Fruit fly (Drosophila melanogaster) whole organism, wandering third instar larva: ENCODE data around the gene CG32237.

ENCODE experiments used
- Abd-B ChIP-seq: fragments of >200 bp; optimal IDR thresholded peaks from 2 replicates; lab custom pipeline; 2017; ENCODE audit warnings: missing biosample characterization, missing genetic modification characterization
- CG32264 ChIP-seq: fragments of 200-800 bp; sonication (Bioruptor generic); optimal IDR thresholded peaks from 2 replicates; lab custom pipeline; 2016; ENCODE audit warnings: missing biosample characterization, missing genetic modification characterization
- CG9705 ChIP-seq: fragments of 200-800 bp; sonication (Bioruptor generic); optimal IDR thresholded peaks from 2 replicates; lab custom pipeline; 2018; ENCODE audit warnings: missing biosample characterization, mild to moderate bottlenecking, missing genetic modification characterization
- CrebA ChIP-seq: fragments of 200-800 bp; sonication (Bioruptor generic); optimal IDR thresholded peaks from 2 replicates; lab custom pipeline; 2016; ENCODE audit warnings: missing biosample characterization, mild to moderate bottlenecking, missing genetic modification characterization, borderline replicate concordance
- Dfd ChIP-seq: fragments of >200 bp; optimal IDR thresholded peaks from 2 replicates; lab custom pipeline; 2017; ENCODE audit warnings: missing biosample characterization, missing genetic modification characterization
- GATAd ChIP-seq: sonication (Bioruptor generic); optimal IDR thresholded peaks from 2 replicates; lab custom pipeline; 2016; ENCODE audit warnings: missing biosample characterization, missing genetic modification characterization
- HLH106 ChIP-seq: fragments of 200-800 bp; optimal IDR thresholded peaks from 3 replicates; lab custom pipeline; 2019; ENCODE audit warnings: missing biosample characterization, mild to moderate bottlenecking, missing genetic modification characterization, moderate library complexity
- Hnf4 ChIP-seq: fragments of 200-800 bp; sonication (Bioruptor generic); optimal IDR thresholded peaks from 2 replicates; lab custom pipeline; 2016; ENCODE audit warnings: missing biosample characterization, mild to moderate bottlenecking, missing genetic modification characterization
- Hr78 ChIP-seq: fragments of >200 bp; optimal IDR thresholded peaks from 2 replicates; lab custom pipeline; 2017; ENCODE audit warnings: missing biosample characterization, missing genetic modification characterization
- Hr83 ChIP-seq: fragments of 200-300 bp; sonication (Bioruptor generic); optimal IDR thresholded peaks from 2 replicates; lab custom pipeline; 2016; ENCODE audit warnings: missing biosample characterization, mild to moderate bottlenecking, missing genetic modification characterization, moderate library complexity; ENCODE audit not compliant: poor library complexity, severe bottlenecking
- Jra ChIP-seq: sonication (Bioruptor generic); optimal IDR thresholded peaks from 2 replicates; lab custom pipeline; 2016; ENCODE audit warnings: missing biosample characterization, missing genetic modification characterization
- Myc ChIP-seq: fragments of >200 bp; optimal IDR thresholded peaks from 2 replicates; lab custom pipeline; 2017
- Rel ChIP-seq, 2 experiments: fragments of 200-800 bp; sonication (Bioruptor generic) in 1 of 2; optimal IDR thresholded peaks; 2 replicates in 1 of 2; 3 replicates in 1 of 2; lab custom pipeline; 2016 to 2019; ENCODE audit warnings: mild to moderate bottlenecking in 2 of 2, missing biosample characterization in 2 of 2, missing genetic modification characterization in 2 of 2, moderate library complexity in 1 of 2
- Sp1 ChIP-seq: fragments of 200-800 bp; sonication (Bioruptor generic); optimal IDR thresholded peaks from 3 replicates; lab custom pipeline; 2019; ENCODE audit warnings: missing biosample characterization, mild to moderate bottlenecking, missing genetic modification characterization, moderate library complexity
- Vsx2 ChIP-seq: fragments of 200-300, 225-300 bp; sonication (Bioruptor generic); optimal IDR thresholded peaks from 2 replicates; lab custom pipeline; 2018; ENCODE audit warnings: missing biosample characterization, missing genetic modification characterization; ENCODE audit not compliant: partially characterized antibody
- br ChIP-seq: fragments of 200-800 bp; sonication (Bioruptor generic); optimal IDR thresholded peaks from 2 replicates; lab custom pipeline; 2016; ENCODE audit warnings: missing biosample characterization, missing genetic modification characterization
- brk ChIP-seq: fragments of 200-800 bp; sonication (Bioruptor generic); optimal IDR thresholded peaks from 2 replicates; lab custom pipeline; 2016; ENCODE audit warnings: missing biosample characterization, mild to moderate bottlenecking, missing genetic modification characterization
- dmrt93B ChIP-seq: fragments of 200-800 bp; sonication (Bioruptor generic); optimal IDR thresholded peaks from 2 replicates; lab custom pipeline; 2018; ENCODE audit warnings: missing biosample characterization, mild to moderate bottlenecking, missing genetic modification characterization
- dsf ChIP-seq: sonication (Bioruptor generic); optimal IDR thresholded peaks from 2 replicates; lab custom pipeline; 2016; ENCODE audit warnings: missing biosample characterization, missing genetic modification characterization, borderline replicate concordance
- ey ChIP-seq: fragments of 200-800 bp; sonication (Bioruptor generic); optimal IDR thresholded peaks from 2 replicates; lab custom pipeline; 2016; ENCODE audit warnings: missing biosample characterization, missing genetic modification characterization
- foxo ChIP-seq, 2 experiments: fragments of 200-800 bp; sonication (Bioruptor generic); optimal IDR thresholded peaks; 2 replicates in 1 of 2; 3 replicates in 1 of 2; lab custom pipeline; 2016 to 2017; ENCODE audit warnings: missing biosample characterization in 2 of 2, missing genetic modification characterization in 2 of 2
- fru ChIP-seq: fragments of 200-800 bp; sonication (Bioruptor generic); optimal IDR thresholded peaks from 3 replicates; lab custom pipeline; 2016; ENCODE audit warnings: missing biosample characterization, mild to moderate bottlenecking, missing genetic modification characterization
- h ChIP-seq: fragments of 200-800 bp; sonication (Bioruptor generic); optimal IDR thresholded peaks from 3 replicates; lab custom pipeline; 2016; ENCODE audit warnings: missing biosample characterization, mild to moderate bottlenecking, missing genetic modification characterization
- jim ChIP-seq: fragments of 175-275, 200-325 bp; sonication (Bioruptor generic); optimal IDR thresholded peaks from 2 replicates; lab custom pipeline; 2016; ENCODE audit warnings: missing biosample characterization, mild to moderate bottlenecking, missing genetic modification characterization
- pan ChIP-seq: fragments of >200 bp; optimal IDR thresholded peaks from 2 replicates; lab custom pipeline; 2017
- psq ChIP-seq: fragments of 200-800 bp; sonication (Bioruptor generic); optimal IDR thresholded peaks from 3 replicates; lab custom pipeline; 2017; ENCODE audit warnings: missing biosample characterization, mild to moderate bottlenecking, missing genetic modification characterization, moderate library complexity
- rgr ChIP-seq: fragments of 200-800 bp; sonication (Bioruptor generic); optimal IDR thresholded peaks from 3 replicates; lab custom pipeline; 2016; ENCODE audit warnings: missing biosample characterization, mild to moderate bottlenecking, missing genetic modification characterization
- sv ChIP-seq: fragments of 200-800 bp; sonication (Bioruptor generic); optimal IDR thresholded peaks from 3 replicates; lab custom pipeline; 2016; ENCODE audit warnings: missing biosample characterization, missing genetic modification characterization
- usp ChIP-seq: fragments of >200 bp; optimal IDR thresholded peaks from 2 replicates; lab custom pipeline; 2017; ENCODE audit warnings: missing biosample characterization, missing genetic modification characterization
- woc ChIP-seq: sonication (Bioruptor generic); optimal IDR thresholded peaks from 2 replicates; lab custom pipeline; 2016; ENCODE audit warnings: missing biosample characterization, mild to moderate bottlenecking, missing genetic modification characterization

Gene CG32237

DNA sequence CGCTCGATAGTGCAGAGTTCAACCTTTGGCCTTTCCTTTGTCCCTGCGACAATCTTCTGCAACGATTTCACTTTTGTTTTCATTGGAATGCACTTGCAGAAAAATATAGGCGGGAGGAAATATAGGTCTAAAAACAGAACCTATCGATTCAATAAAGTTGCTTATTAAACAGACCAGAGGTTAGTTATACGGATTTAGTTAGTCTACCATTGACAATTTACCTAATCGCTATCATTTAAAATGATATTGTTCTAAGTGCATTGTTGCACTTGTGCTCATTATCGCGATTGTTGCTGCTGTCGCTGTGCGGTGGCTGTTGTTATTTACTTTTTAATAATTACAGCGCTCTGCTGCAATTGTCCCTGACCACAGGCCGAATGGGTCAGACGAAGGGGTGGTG lies 15.9 kb downstream of the CG32237 start:
- TF ChIP-seq sv (GFP tag; lab: Kevin White, UChicago) (no peak), pan (lab: Kevin White, UChicago) (no peak), GATAd (GFP tag; lab: Kevin White, UChicago) (no peak)
- TF ChIP-seq, all 38 proteins: peak for 0

DNA sequence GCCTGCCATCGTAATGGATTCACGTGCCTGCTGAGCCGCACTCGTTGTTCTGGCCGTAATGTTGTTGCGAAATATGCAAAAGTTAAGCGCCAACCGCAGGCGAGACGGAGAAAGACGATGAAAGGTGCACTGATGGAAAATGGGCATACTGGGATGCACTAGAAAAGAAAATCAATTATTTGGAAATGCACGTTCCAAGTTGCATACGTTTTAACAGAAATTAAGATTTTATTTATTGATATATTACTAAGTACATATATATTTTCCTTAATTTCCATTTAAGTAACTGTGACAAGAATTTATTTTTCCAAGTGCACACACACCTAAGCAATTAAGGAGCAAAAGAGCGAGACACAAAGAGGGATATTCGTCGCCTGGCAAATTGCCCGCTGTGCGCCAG lies 17.3 kb downstream of the CG32237 start:
- TF ChIP-seq CG32264 (GFP tag; lab: Kevin White, UChicago) (no peak), ey (no peak), Rel (GFP tag; optimal IDR thresholded peaks at IDR 0.05; lab: Kevin White, UChicago) (no peak), Rel (tag; optimal IDR thresholded peaks at IDR 0.05; lab: Kevin White, UChicago) (no peak), psq (GFP tag; lab: Kevin White, UChicago) (no peak), Jra (GFP tag; lab: Kevin White, UChicago) (no peak)
- TF ChIP-seq, all 38 proteins: peak for 0

DNA sequence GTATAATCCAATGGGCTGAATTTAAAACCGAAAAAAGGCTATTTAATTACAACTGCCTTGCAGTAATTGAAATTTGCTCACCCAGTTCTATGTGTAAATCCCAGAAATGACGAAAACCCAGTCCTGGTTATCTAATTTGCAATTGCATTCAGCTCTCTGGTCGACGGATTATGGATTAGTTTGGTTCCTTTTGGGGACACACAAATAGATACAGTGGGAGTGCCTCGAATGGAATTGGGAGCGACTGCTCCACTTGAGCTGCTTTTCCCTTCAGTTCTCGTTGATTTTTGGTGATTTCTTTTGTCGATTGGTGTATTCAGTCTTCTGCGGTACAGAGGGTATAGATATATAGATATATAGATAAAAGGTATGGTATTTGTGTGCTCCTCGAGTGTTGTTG lies 18.8 kb downstream of the CG32237 start, which contains the start of gene CG13708:
Gene CG13708, minus strand, starts transcription at position 101 of the 400 bp plus-strand sequence.
- no peak for TF ChIP-seq Jra (GFP tag; lab: Kevin White, UChicago)
- TF ChIP-seq ey, result no peak
- TF ChIP-seq usp (GFP tag; lab: Kevin White, UChicago), result no peak
- no peak for TF ChIP-seq Sp1
- TF ChIP-seq brk (GFP tag; lab: Kevin White, UChicago), result no peak
- no peak for TF ChIP-seq Dfd (GFP tag; lab: Kevin White, UChicago)
- TF ChIP-seq psq (GFP tag; lab: Kevin White, UChicago), result no peak
- TF ChIP-seq woc (GFP tag; lab: Kevin White, UChicago), result no peak
- TF ChIP-seq CG9705 (GFP tag; lab: Kevin White, UChicago), result no peak
- TF ChIP-seq dsf (GFP tag; lab: Kevin White, UChicago), result no peak
- no peak for TF ChIP-seq Hnf4 (GFP tag; lab: Kevin White, UChicago)
- no peak for TF ChIP-seq CG32264 (GFP tag; lab: Kevin White, UChicago)
- no peak for TF ChIP-seq Hr78 (GFP tag; lab: Kevin White, UChicago)
- no peak for TF ChIP-seq foxo (GFP tag; optimal IDR thresholded peaks at IDR 0.05; lab: Kevin White, UChicago)
- no peak for TF ChIP-seq Myc (lab: Kevin White, UChicago)
- no peak for TF ChIP-seq Hr83 (GFP tag; lab: Kevin White, UChicago)
- no peak for TF ChIP-seq Rel (GFP tag; optimal IDR thresholded peaks at IDR 0.05; lab: Kevin White, UChicago)
- TF ChIP-seq Rel (tag; optimal IDR thresholded peaks at IDR 0.05; lab: Kevin White, UChicago), result no peak
- no peak for TF ChIP-seq rgr (GFP tag; lab: Kevin White, UChicago)
- TF ChIP-seq CrebA (GFP tag; lab: Kevin White, UChicago), result no peak
- TF ChIP-seq pan (lab: Kevin White, UChicago), result no peak

DNA sequence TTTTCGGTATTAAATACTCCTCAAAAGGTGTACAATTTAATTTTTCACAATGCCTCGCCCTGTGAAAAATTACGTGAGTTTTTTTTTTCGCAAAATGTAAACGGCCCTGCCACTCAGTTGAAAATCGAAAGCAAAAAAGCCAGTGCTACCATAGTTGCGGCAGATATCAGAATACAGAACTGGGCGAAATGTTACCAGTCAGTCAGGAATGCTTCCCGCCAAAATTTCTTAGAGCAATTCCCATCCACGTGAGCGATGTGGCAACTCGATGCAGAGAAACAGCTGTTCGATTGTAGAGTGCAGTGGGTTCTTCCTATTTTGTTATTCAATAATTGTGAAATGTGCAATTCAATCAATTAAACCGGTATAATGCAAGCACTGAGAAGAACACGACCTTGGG lies 26.7 kb downstream of the CG32237 start, which contains the start of the genes Dhc64C and LeuRS-m:
Gene Dhc64C, minus strand, starts transcription at position 104 of the 400 bp plus-strand sequence.
Gene LeuRS-m, plus strand, starts transcription at position 270 of the 400 bp plus-strand sequence.
- peak; percentile 57 for TF ChIP-seq h (GFP tag; lab: Kevin White, UChicago)
- TF ChIP-seq ey, result peak; percentile 46
- TF ChIP-seq Vsx2 (GFP tag; lab: Kevin White, UChicago), result no peak
- TF ChIP-seq Hr83 (GFP tag; lab: Kevin White, UChicago), result peak; percentile 49
- peak; percentile 20 for TF ChIP-seq Sp1
- peak in 1 of 2 experiments; percentile 54 for TF ChIP-seq foxo (GFP tag; optimal IDR thresholded peaks at IDR 0.05; lab: Kevin White, UChicago)
- TF ChIP-seq dmrt93B, result no peak
- peak; percentile 42 for TF ChIP-seq br (GFP tag; lab: Kevin White, UChicago)
- TF ChIP-seq HLH106 (tag; lab: Kevin White, UChicago), result peak; percentile 39
- TF ChIP-seq usp (GFP tag; lab: Kevin White, UChicago), result no peak
- no peak for TF ChIP-seq Abd-B (GFP tag; lab: Kevin White, UChicago)
- peak; percentile 52 for TF ChIP-seq rgr (GFP tag; lab: Kevin White, UChicago)
- no peak for TF ChIP-seq fru
- TF ChIP-seq GATAd (GFP tag; lab: Kevin White, UChicago), result peak; percentile 8
- no peak for TF ChIP-seq brk (GFP tag; lab: Kevin White, UChicago)
- peak; percentile 5 for TF ChIP-seq CG9705 (GFP tag; lab: Kevin White, UChicago)
- peak; percentile 19 for TF ChIP-seq jim
- no peak for TF ChIP-seq sv (GFP tag; lab: Kevin White, UChicago)
- TF ChIP-seq Rel (GFP tag; optimal IDR thresholded peaks at IDR 0.05; lab: Kevin White, UChicago), result no peak
- TF ChIP-seq Rel (tag; optimal IDR thresholded peaks at IDR 0.05; lab: Kevin White, UChicago), result peak; percentile 74
- TF ChIP-seq, all 38 proteins: peak for 12
